In genomic region chrII:11464427-11464944, ce11 we compare ENCODE assay signal across 2 worm cellular contexts.
TF ChIP-seq lines count a peak whose summit lies in the region.

aars-1 (minus strand) TSS chrII:11464497.
rga-1 (plus strand) TSS chrII:11464894.

TF ChIP-seq in whole organism, L2 larva, 48 proteins besides CTCF, POLR2A, EP300 and RAD21 (continued from another document):
- peak; percentile 73 for TF ChIP-seq nhr-25 (tag; optimal IDR thresholded peaks at IDR 0.05; lab: Kevin White, UChicago)
- TF ChIP-seq lsy-2 (tag; optimal IDR thresholded peaks at IDR 0.05; lab: Kevin White, UChicago): peak in 1 of 2 experiments; percentile 70
- TF ChIP-seq blmp-1 (tag; optimal IDR thresholded peaks at IDR 0.05; lab: Kevin White, UChicago; ENCODE audit: insufficient read depth): peak; percentile 70
- TF ChIP-seq elt-1 (tag; optimal IDR thresholded peaks at IDR 0.05; lab: Kevin White, UChicago): no peak
- TF ChIP-seq nhr-10 (tag; optimal IDR thresholded peaks at IDR 0.05; lab: Kevin White, UChicago): no peak
- TF ChIP-seq unc-62 (GFP tag; optimal IDR thresholded peaks at IDR 0.05; lab: Kevin White, UChicago): no peak
- peak; percentile 48 for TF ChIP-seq nhr-21 (tag; optimal IDR thresholded peaks at IDR 0.05; lab: Kevin White, UChicago)
- no peak for TF ChIP-seq gmeb-1 (tag; optimal IDR thresholded peaks at IDR 0.05; lab: Kevin White, UChicago)
- no peak for TF ChIP-seq mbf-1 (tag; optimal IDR thresholded peaks at IDR 0.05; lab: Kevin White, UChicago)
- TF ChIP-seq nhr-6 (tag; optimal IDR thresholded peaks at IDR 0.05; lab: Kevin White, UChicago): no peak
- TF ChIP-seq nhr-12 (tag; optimal IDR thresholded peaks at IDR 0.05; lab: Kevin White, UChicago): no peak
- no peak for TF ChIP-seq egl-27 (tag; optimal IDR thresholded peaks at IDR 0.05; lab: Kevin White, UChicago)
- peak; percentile 77 for TF ChIP-seq sem-4 (tag; optimal IDR thresholded peaks at IDR 0.05; lab: Kevin White, UChicago)
- TF ChIP-seq nhr-77 (tag; optimal IDR thresholded peaks at IDR 0.05; lab: Kevin White, UChicago): no peak
- no peak for TF ChIP-seq alr-1 (tag; optimal IDR thresholded peaks at IDR 0.05; lab: Kevin White, UChicago)
- no peak for TF ChIP-seq dmd-4 (tag; optimal IDR thresholded peaks at IDR 0.05; lab: Kevin White, UChicago)
- TF ChIP-seq ztf-1 (GFP tag; conservative IDR thresholded peaks at IDR 0.05; lab: Robert Waterston, UW): no peak
- no peak for TF ChIP-seq nhr-23 (tag; optimal IDR thresholded peaks at IDR 0.05; lab: Kevin White, UChicago)
- TF ChIP-seq sma-3 (GFP tag; optimal IDR thresholded peaks at IDR 0.05; lab: Kevin White, UChicago): peak; percentile 40
- no peak for TF ChIP-seq ztf-4 (tag; optimal IDR thresholded peaks at IDR 0.05; lab: Kevin White, UChicago)

TF ChIP-seq in whole organism, L4 larva, 104 proteins besides CTCF, POLR2A, EP300 and RAD21 (continued from another document):
- peak; percentile 54 for TF ChIP-seq dpl-1 (GFP tag; optimal IDR thresholded peaks at IDR 0.05; lab: Kevin White, UChicago)
- peak; percentile 74 for TF ChIP-seq php-3 (GFP tag; IDR thresholded peaks at IDR 0.05; lab: Robert Waterston, UW)
- peak in 1 of 2 experiments; percentile 82 for TF ChIP-seq mdl-1 (tag; optimal IDR thresholded peaks at IDR 0.05; lab: Kevin White, UChicago)
- TF ChIP-seq nhr-77 (tag; optimal IDR thresholded peaks at IDR 0.05; lab: Kevin White, UChicago): peak; percentile 20
- peak; percentile 60 for TF ChIP-seq spr-1 (tag; optimal IDR thresholded peaks at IDR 0.05; lab: Kevin White, UChicago)
- no peak for TF ChIP-seq Y105C5A.15 (GFP tag; IDR thresholded peaks at IDR 0.05; lab: Robert Waterston, UW)
- no peak for TF ChIP-seq nhr-111 (GFP tag; optimal IDR thresholded peaks at IDR 0.05; lab: Kevin White, UChicago)
- peak; percentile 51 for TF ChIP-seq nhr-6 (tag; optimal IDR thresholded peaks at IDR 0.05; lab: Kevin White, UChicago)
- peak; percentile 81 for TF ChIP-seq dmd-6 (GFP tag; IDR thresholded peaks at IDR 0.05; lab: Robert Waterston, UW)
- no peak for TF ChIP-seq F26F4.8 (GFP tag; conservative IDR thresholded peaks at IDR 0.05; lab: Robert Waterston, UW)
- peak; percentile 45; the same call in 1 of the 2 replicates for TF ChIP-seq hmg-1.1 (GFP tag; IDR thresholded peaks at IDR 0.05; lab: Robert Waterston, UW)
- peak in 1 of 2 experiments; percentile 19 for TF ChIP-seq hif-1 (tag; optimal IDR thresholded peaks at IDR 0.05; lab: Kevin White, UChicago)
- peak; percentile 79 for TF ChIP-seq mes-2 (tag; optimal IDR thresholded peaks at IDR 0.05; lab: Kevin White, UChicago; ENCODE audit: poor library complexity, severe bottlenecking)
- no peak for TF ChIP-seq R02D3.7 (tag; optimal IDR thresholded peaks at IDR 0.05; lab: Kevin White, UChicago)
- TF ChIP-seq lin-15B (tag; optimal IDR thresholded peaks at IDR 0.05; lab: Kevin White, UChicago): no peak
- TF ChIP-seq ama-1 (optimal IDR thresholded peaks at IDR 0.05; lab: Kevin White, UChicago): no peak
- TF ChIP-seq pqm-1 (tag; optimal IDR thresholded peaks at IDR 0.05; lab: Kevin White, UChicago): peak; percentile 46
- no peak for TF ChIP-seq egl-43 (GFP tag; IDR thresholded peaks at IDR 0.05; lab: Robert Waterston, UW)
- peak; percentile 86 for TF ChIP-seq nhr-28 (tag; optimal IDR thresholded peaks at IDR 0.05; lab: Kevin White, UChicago)
- no peak for TF ChIP-seq ceh-62 (tag; optimal IDR thresholded peaks at IDR 0.05; lab: Kevin White, UChicago)
- TF ChIP-seq lim-7 (GFP tag; IDR thresholded peaks at IDR 0.05; lab: Robert Waterston, UW): no peak
- peak; percentile 11 for TF ChIP-seq ceh-28 (tag; optimal IDR thresholded peaks at IDR 0.05; lab: Kevin White, UChicago)
- peak; percentile 30 for TF ChIP-seq rbr-2 (tag; optimal IDR thresholded peaks at IDR 0.05; lab: Kevin White, UChicago)
- TF ChIP-seq dve-1 (tag; optimal IDR thresholded peaks at IDR 0.05; lab: Kevin White, UChicago; ENCODE audit: insufficient read depth): peak; percentile 79
- no peak for TF ChIP-seq gei-8 (GFP tag; optimal IDR thresholded peaks at IDR 0.05; lab: Kevin White, UChicago)
- TF ChIP-seq T26A8.4 (GFP tag; IDR thresholded peaks at IDR 0.05; lab: Robert Waterston, UW): peak; percentile 63; the same call in 1 of the 2 replicates
- TF ChIP-seq lin-13 (GFP tag; optimal IDR thresholded peaks at IDR 0.05; lab: Kevin White, UChicago): peak; percentile 22
- no peak for TF ChIP-seq nhr-11 (tag; optimal IDR thresholded peaks at IDR 0.05; lab: Kevin White, UChicago)
- TF ChIP-seq D1046.2 (GFP tag; IDR thresholded peaks at IDR 0.05; lab: Robert Waterston, UW): no peak
- peak; percentile 51 for TF ChIP-seq lin-38 (GFP tag; IDR thresholded peaks at IDR 0.05; lab: Robert Waterston, UW)
- TF ChIP-seq nhr-25 (tag; optimal IDR thresholded peaks at IDR 0.05; lab: Kevin White, UChicago; ENCODE audit: borderline replicate concordance, insufficient read depth): no peak
- 0 out of 2 replicates have a peak, but pooled peaks have one; percentile 12 for TF ChIP-seq arid-1 (GFP tag; conservative IDR thresholded peaks at IDR 0.05; lab: Robert Waterston, UW)
- peak; percentile 56 for TF ChIP-seq T20F7.1 (GFP tag; optimal IDR thresholded peaks at IDR 0.05; lab: Kevin White, UChicago)
- TF ChIP-seq pha-4 (GFP tag; IDR thresholded peaks at IDR 0.05; lab: Robert Waterston, UW): peak; percentile 65; the same call in 1 of the 2 replicates
- TF ChIP-seq pha-4 (tag; optimal IDR thresholded peaks at IDR 0.05; lab: Kevin White, UChicago): no peak
- peak in 1 of 2 experiments; percentile 3 for TF ChIP-seq daf-16 (GFP tag; optimal IDR thresholded peaks at IDR 0.05; lab: Kevin White, UChicago)
- peak; percentile 68 for TF ChIP-seq daf-16 (tag; optimal IDR thresholded peaks at IDR 0.05; lab: Kevin White, UChicago)
- TF ChIP-seq Y75B8A.6 (GFP tag; IDR thresholded peaks at IDR 0.05; lab: Robert Waterston, UW): no peak
- peak; percentile 46; the same call in 1 of the 2 replicates for TF ChIP-seq tra-1 (GFP tag; IDR thresholded peaks at IDR 0.05; lab: Robert Waterston, UW)
